In genomic region chr3R:9883248-9883939, dm6 we compare ENCODE assay signal across 2 fruit fly cellular contexts.
A peak's percentile ranks its signal among the peaks of the same experiment; 100 is the strongest.
TF ChIP-seq lines count a peak whose summit lies in the region.

No protein-coding gene starts in this region.

- no peak for TF ChIP-seq CTCF in whole organism, embryonic (GFP tag; optimal IDR thresholded peaks at IDR 0.05; lab: Kevin White, UChicago)

TF ChIP-seq in whole organism, embryonic, 481 proteins besides CTCF, POLR2A, EP300 and RAD21 (continues in another document):
- no peak for TF ChIP-seq unpg (GFP tag; optimal IDR thresholded peaks at IDR 0.05; lab: Kevin White, UChicago)
- TF ChIP-seq CG18764 (GFP tag; optimal IDR thresholded peaks at IDR 0.05; lab: Kevin White, UChicago) = no peak
- TF ChIP-seq CG31441 (GFP tag; IDR thresholded peaks at IDR 0.05; lab: Robert Waterston, UW) = no peak
- no peak for TF ChIP-seq tx (GFP tag; optimal IDR thresholded peaks at IDR 0.05; lab: Kevin White, UChicago)
- TF ChIP-seq Sox102F (GFP tag; optimal IDR thresholded peaks at IDR 0.05; lab: Kevin White, UChicago) = no peak
- TF ChIP-seq CG8089 (GFP tag; optimal IDR thresholded peaks at IDR 0.05; lab: Kevin White, UChicago) = no peak
- TF ChIP-seq CG4730 (GFP tag; IDR thresholded peaks at IDR 0.05; lab: Robert Waterston, UW) = no peak
- no peak for TF ChIP-seq toy (GFP tag; IDR thresholded peaks at IDR 0.05; lab: Robert Waterston, UW)
- no peak for TF ChIP-seq ac (GFP tag; optimal IDR thresholded peaks at IDR 0.05; lab: Kevin White, UChicago)
- TF ChIP-seq Hr39 (optimal IDR thresholded peaks at IDR 0.05; lab: Kevin White, UChicago) = no peak
- no peak for TF ChIP-seq CG13775 (GFP tag; optimal IDR thresholded peaks at IDR 0.05; lab: Kevin White, UChicago)
- peak; percentile 65 for TF ChIP-seq Adf1 (GFP tag; IDR thresholded peaks at IDR 0.05; lab: Robert Waterston, UW)
- no peak for TF ChIP-seq slbo (GFP tag; IDR thresholded peaks at IDR 0.05; lab: Robert Waterston, UW)
- no peak for TF ChIP-seq maf-S (GFP tag; optimal IDR thresholded peaks at IDR 0.05; lab: Kevin White, UChicago)
- TF ChIP-seq CG8765 (GFP tag; IDR thresholded peaks at IDR 0.05; lab: Robert Waterston, UW) = no peak
- no peak for TF ChIP-seq pho (GFP tag; optimal IDR thresholded peaks at IDR 0.05; lab: Kevin White, UChicago)
- TF ChIP-seq HLH3B (GFP tag; IDR thresholded peaks at IDR 0.05; lab: Robert Waterston, UW) = no peak
- no peak for TF ChIP-seq Bgb (GFP tag; IDR thresholded peaks at IDR 0.05; lab: Robert Waterston, UW; ENCODE audit: partially characterized antibody)
- no peak for TF ChIP-seq dati (GFP tag; IDR thresholded peaks at IDR 0.05; lab: Robert Waterston, UW)
- TF ChIP-seq ab (GFP tag; optimal IDR thresholded peaks at IDR 0.05; lab: Kevin White, UChicago) = no peak
- no peak for TF ChIP-seq CG1603 (tag; optimal IDR thresholded peaks at IDR 0.05; lab: Kevin White, UChicago)
- TF ChIP-seq pnt (GFP tag; optimal IDR thresholded peaks at IDR 0.05; lab: Kevin White, UChicago) = no peak
- no peak for TF ChIP-seq Oaz (GFP tag; IDR thresholded peaks at IDR 0.05; lab: Robert Waterston, UW)
- TF ChIP-seq ash1 (GFP tag; optimal IDR thresholded peaks at IDR 0.05; lab: Kevin White, UChicago) = no peak
- peak in 1 of 2 experiments; percentile 10 for TF ChIP-seq Eip74EF (GFP tag; optimal IDR thresholded peaks at IDR 0.05; lab: Kevin White, UChicago)
- TF ChIP-seq CG9437 (GFP tag; optimal IDR thresholded peaks at IDR 0.05; lab: Kevin White, UChicago) = no peak
- TF ChIP-seq bowl (GFP tag; IDR thresholded peaks at IDR 0.05; lab: Robert Waterston, UW) = no peak
- no peak for TF ChIP-seq CG8388 (GFP tag; optimal IDR thresholded peaks at IDR 0.05; lab: Kevin White, UChicago)
- no peak for TF ChIP-seq Antp (GFP tag; optimal IDR thresholded peaks at IDR 0.05; lab: Kevin White, UChicago)
- no peak for TF ChIP-seq row (GFP tag; IDR thresholded peaks at IDR 0.05; lab: Robert Waterston, UW)
- TF ChIP-seq MTF-1 (GFP tag; optimal IDR thresholded peaks at IDR 0.05; lab: Kevin White, UChicago; ENCODE audit: borderline replicate concordance) = no peak
- no peak for TF ChIP-seq CG11504 (tag; optimal IDR thresholded peaks at IDR 0.05; lab: Kevin White, UChicago)
- TF ChIP-seq repo (GFP tag; optimal IDR thresholded peaks at IDR 0.05; lab: Kevin White, UChicago) = no peak
- no peak for TF ChIP-seq Nf-YB (GFP tag; optimal IDR thresholded peaks at IDR 0.05; lab: Kevin White, UChicago)
- no peak; the same call in 2 of the 3 replicates for TF ChIP-seq Dbx (GFP tag; IDR thresholded peaks at IDR 0.05; lab: Robert Waterston, UW)
- no peak for TF ChIP-seq H2.0 (GFP tag; IDR thresholded peaks at IDR 0.05; lab: Robert Waterston, UW)
- no peak for TF ChIP-seq CG15011 (GFP tag; optimal IDR thresholded peaks at IDR 0.05; lab: Kevin White, UChicago)
- TF ChIP-seq CG10654 (GFP tag; optimal IDR thresholded peaks at IDR 0.05; lab: Kevin White, UChicago) = no peak
- TF ChIP-seq CG6654 (GFP tag; optimal IDR thresholded peaks at IDR 0.05; lab: Kevin White, UChicago) = no peak
- TF ChIP-seq lov (optimal IDR thresholded peaks at IDR 0.05; lab: Kevin White, UChicago) = no peak
- TF ChIP-seq lov (GFP tag; IDR thresholded peaks at IDR 0.05; lab: Robert Waterston, UW) = no peak
- TF ChIP-seq Blimp-1 (GFP tag; optimal IDR thresholded peaks at IDR 0.05; lab: Kevin White, UChicago) = peak; percentile 69
- TF ChIP-seq unc-4 (GFP tag; IDR thresholded peaks at IDR 0.05; lab: Robert Waterston, UW; ENCODE audit: partially characterized antibody) = 0 out of 2 replicates have a peak, but pooled peaks have one; percentile 36
- TF ChIP-seq NfI (GFP tag; optimal IDR thresholded peaks at IDR 0.05; lab: Kevin White, UChicago) = no peak
- TF ChIP-seq pros (GFP tag; optimal IDR thresholded peaks at IDR 0.05; lab: Kevin White, UChicago) = peak; percentile 48
- TF ChIP-seq lab (GFP tag; optimal IDR thresholded peaks at IDR 0.05; lab: Kevin White, UChicago) = peak; percentile 7
- no peak for TF ChIP-seq CG14014 (GFP tag; IDR thresholded peaks at IDR 0.05; lab: Robert Waterston, UW)
- TF ChIP-seq sens (GFP tag; lab: Kevin White, UChicago) = peak; percentile 59

TF ChIP-seq in whole organism, prepupa, 60 proteins besides CTCF, POLR2A, EP300 and RAD21:
- TF ChIP-seq topi (GFP tag; optimal IDR thresholded peaks at IDR 0.05; lab: Kevin White, UChicago) (no peak), dac (GFP tag; optimal IDR thresholded peaks at IDR 0.05; lab: Kevin White, UChicago) (no peak), CG6163 (GFP tag; IDR thresholded peaks at IDR 0.05; lab: Robert Waterston, UW) (no peak; the same call in 2 of the 3 replicates), Sox15 (GFP tag; optimal IDR thresholded peaks at IDR 0.05; lab: Kevin White, UChicago) (no peak), svp (GFP tag; lab: Kevin White, UChicago) (no peak), fkh (GFP tag; optimal IDR thresholded peaks at IDR 0.05; lab: Kevin White, UChicago) (peak; percentile 35)

Comparison
In these comparisons a context has a peak if more than half of its experiments do, and no peak if none do; other contexts are left out.
1. Of the 7 proteins assayed by ChIP-seq in both whole organism, embryonic and whole organism, prepupa: peak only in whole organism, embryonic: Blimp-1; only in whole organism, prepupa: none; in both: none; in neither: 6.